Worm (Caenorhabditis elegans) whole organism, midembryonic: ENCODE results near the gene slc-28.1.

Experiments
- T22C8.4 ChIP-seq: fragments of 200-800 bp; sonication (Bioruptor generic); IDR thresholded peaks from 2 replicates; pipeline ENCODE4 v1.3.6; 2022; ENCODE audit warnings: missing genetic modification characterization, missing compliant biosample characterization
- cog-1 ChIP-seq: sonication (generic microtip); optimal IDR thresholded peaks from 2 replicates; lab custom pipeline; 2016; ENCODE audit warnings: missing genetic modification characterization, missing compliant biosample characterization
- flt-1 ChIP-seq: fragments of 200-800 bp; sonication (Bioruptor generic); IDR thresholded peaks from 2 replicates; pipeline ENCODE4 v1.3.6; 2022; ENCODE audit warnings: missing genetic modification characterization, missing compliant biosample characterization
- klf-2 ChIP-seq: fragments of 200-800 bp; sonication (Bioruptor generic); conservative IDR thresholded peaks from 2 replicates; pipeline ENCODE4 v1.3.6; 2022; ENCODE audit warnings: missing genetic modification reagents, missing genetic modification characterization, missing compliant biosample characterization
- med-1 ChIP-seq: sonication (generic microtip); optimal IDR thresholded peaks from 2 replicates; lab custom pipeline; 2017; ENCODE audit warnings: missing genetic modification characterization, mild to moderate bottlenecking, missing compliant biosample characterization, antibody characterized with exemption, missing genetic modification reagents; ENCODE audit not compliant: insufficient read depth
- ztf-23 ChIP-seq: fragments of 200-800 bp; sonication (Bioruptor generic); IDR thresholded peaks from 2 replicates; pipeline ENCODE4 v1.3.6; 2022; ENCODE audit warnings: missing genetic modification reagents, missing genetic modification characterization, missing compliant biosample characterization

DNA sequence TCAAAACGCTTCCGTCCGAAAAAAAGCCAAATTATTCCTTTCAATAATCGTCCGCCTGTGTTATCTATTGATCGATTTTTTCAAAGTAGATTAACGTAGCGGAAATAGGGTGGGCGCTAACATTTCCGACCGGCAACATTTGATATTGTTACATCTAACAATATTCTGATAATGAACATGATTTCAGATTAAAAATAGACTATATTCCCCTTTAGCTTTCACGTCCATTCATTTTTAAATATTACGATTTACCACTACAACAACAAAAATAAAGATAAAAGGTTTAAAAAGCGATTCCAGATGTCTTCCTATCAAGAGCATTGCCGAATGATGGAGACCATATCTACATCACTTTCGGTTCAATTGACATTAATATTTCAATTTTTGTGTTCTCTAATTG, 37.5 kb upstream of the slc-28.1 start, which contains the start of gene srab-22:
- no peak for TF ChIP-seq ztf-23 (GFP tag; lab: Robert Waterston, UW)
- TF ChIP-seq T22C8.4, result no peak
- TF ChIP-seq klf-2, result no peak
- no peak for TF ChIP-seq flt-1 (GFP tag; lab: Robert Waterston, UW)
- TF ChIP-seq cog-1 (tag; lab: Kevin White, UChicago), result no peak
- TF ChIP-seq med-1 (GFP tag; lab: Kevin White, UChicago), result no peak
